Worm (Caenorhabditis elegans): ENCODE results near the gene asp-1.
"Not testable (repeated sequence)": the region's sequence is repeated elsewhere in the genome, so short reads cannot be mapped to it uniquely, and the experiment has no call there.

Gene asp-1

DNA sequence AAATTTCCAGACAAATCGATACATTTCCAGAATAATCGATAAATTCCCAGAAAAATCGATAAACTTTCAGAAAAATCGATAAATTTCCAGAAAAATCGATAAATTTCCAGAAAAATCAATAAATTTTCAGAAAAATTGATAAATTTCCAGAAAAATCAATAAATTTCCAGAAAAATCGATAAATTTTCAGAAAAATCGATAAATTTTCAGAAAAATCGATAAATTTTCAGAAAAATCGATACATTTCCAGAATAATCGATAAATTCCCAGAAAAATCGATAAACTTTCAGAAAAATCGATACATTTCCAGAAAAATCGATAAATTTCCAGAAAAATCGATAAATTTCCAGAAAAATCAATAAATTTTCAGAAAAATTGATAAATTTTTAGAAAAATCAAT lies 23.8 kb downstream of the asp-1 start:
- peak; percentile 52 for TF ChIP-seq ceh-48 (tag; optimal IDR thresholded peaks at IDR 0.05)

ce11 chrV:19026163-19026562 lies 24.4 kb downstream of the asp-1 start, which contains the start of gene Y39B6A.25:
Y39B6A.25 (plus strand) TSS chrV:19026463.
- TF ChIP-seq ahr-1 (tag; optimal IDR thresholded peaks at IDR 0.05) (no peak), hlh-8 (tag; optimal IDR thresholded peaks at IDR 0.05) (no peak), ceh-48 (tag; optimal IDR thresholded peaks at IDR 0.05) (no peak), odd-2 (tag; optimal IDR thresholded peaks at IDR 0.05) (no peak), mec-3 (tag; optimal IDR thresholded peaks at IDR 0.05; ENCODE audit: borderline replicate concordance) (no peak), ets-4 (tag; optimal IDR thresholded peaks at IDR 0.05) (no peak), T23F11.4 (GFP tag; optimal IDR thresholded peaks at IDR 0.05) (no peak)

DNA sequence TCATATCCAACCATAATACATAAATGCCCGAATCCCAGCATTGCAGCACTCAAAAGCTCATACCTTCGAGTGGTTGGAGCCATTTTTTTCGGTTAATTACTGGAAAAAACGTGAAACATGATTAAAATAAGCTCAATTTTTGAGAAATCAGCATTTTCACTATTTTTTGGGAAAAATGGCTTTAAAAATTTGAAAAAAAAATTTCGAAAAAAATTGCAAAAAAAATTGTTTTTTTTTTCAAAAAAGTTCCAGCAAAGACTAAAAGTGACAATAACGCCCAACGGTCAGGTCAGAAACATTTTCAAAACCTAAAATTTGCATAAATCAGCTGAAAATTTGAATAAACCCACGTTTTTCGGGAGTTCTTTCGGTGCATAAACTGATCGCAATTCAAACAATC lies 25.9 kb downstream of the asp-1 start, which contains the start of gene Y39B6A.29:
Gene Y39B6A.29 (minus strand): TSS at position 101 of the 400 bp plus-strand sequence.
- no peak for TF ChIP-seq hlh-8 (tag; optimal IDR thresholded peaks at IDR 0.05)
- TF ChIP-seq rnt-1 (tag; optimal IDR thresholded peaks at IDR 0.05), result no peak
- no peak for TF ChIP-seq syd-9 (tag; optimal IDR thresholded peaks at IDR 0.05)
- TF ChIP-seq tbx-7 (tag; optimal IDR thresholded peaks at IDR 0.05), result no peak
- TF ChIP-seq mec-3 (tag; optimal IDR thresholded peaks at IDR 0.05; ENCODE audit: borderline replicate concordance), result no peak
- TF ChIP-seq fkh-10 (GFP tag; optimal IDR thresholded peaks at IDR 0.05), result no peak
- no peak for TF ChIP-seq pax-1 (tag; optimal IDR thresholded peaks at IDR 0.05)
- TF ChIP-seq fax-1 (tag; optimal IDR thresholded peaks at IDR 0.05), result no peak
- no peak for TF ChIP-seq odd-2 (tag; optimal IDR thresholded peaks at IDR 0.05)
- TF ChIP-seq lim-6 (tag; optimal IDR thresholded peaks at IDR 0.05), result no peak
- TF ChIP-seq zip-5 (tag; optimal IDR thresholded peaks at IDR 0.05), result no peak
- no peak for TF ChIP-seq pha-4 (tag; optimal IDR thresholded peaks at IDR 0.05)
- no peak for TF ChIP-seq pag-3 (tag; optimal IDR thresholded peaks at IDR 0.05; ENCODE audit: borderline replicate concordance)

DNA sequence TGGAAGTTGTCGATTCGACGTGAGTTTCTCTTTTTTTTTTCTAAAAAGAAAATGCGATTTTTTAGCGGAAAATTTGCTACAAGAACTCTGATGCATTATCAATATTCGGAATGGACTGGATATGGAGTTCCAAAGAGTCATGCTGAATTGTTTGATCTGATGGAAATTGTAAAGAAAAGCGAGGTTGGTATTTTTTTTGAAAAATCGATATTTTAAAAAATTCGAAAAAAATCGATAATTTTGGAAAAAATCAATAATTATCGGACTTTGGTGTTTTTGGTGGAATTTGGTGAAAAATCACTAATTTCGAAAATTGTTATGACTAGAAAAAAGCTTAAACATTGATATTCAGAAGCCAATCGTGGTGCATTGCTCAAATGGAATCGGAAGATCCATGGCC lies 31.3 kb downstream of the asp-1 start:
- TF ChIP-seq ceh-48 (tag; optimal IDR thresholded peaks at IDR 0.05) (peak; percentile 20), unc-3 (GFP tag; conservative IDR thresholded peaks at IDR 0.05) (no peak), unc-3 (tag; optimal IDR thresholded peaks at IDR 0.05) (no peak)

DNA sequence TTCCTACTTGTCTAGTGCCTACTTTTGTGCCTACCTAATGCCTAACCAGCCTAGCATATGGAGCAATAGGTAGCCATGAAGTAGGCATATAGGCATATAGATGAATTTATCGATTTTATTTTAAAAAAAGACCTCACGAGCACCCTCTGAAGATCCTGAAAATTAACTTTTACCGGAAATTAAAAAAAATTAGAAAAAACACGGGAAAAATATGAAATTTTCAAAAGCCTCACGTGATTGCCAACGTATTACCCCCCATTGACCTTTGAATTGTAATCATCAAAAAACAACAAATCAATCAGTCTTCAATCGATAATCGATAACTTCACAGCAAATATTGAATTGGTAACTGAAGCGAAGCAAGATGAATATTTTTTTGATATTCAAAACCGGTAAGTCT lies 36.3 kb downstream of the asp-1 start, which contains the start of gene Y39B6A.30:
Gene Y39B6A.30 (plus strand): TSS at position 301 of the 400 bp plus-strand sequence.
- not testable (repeated sequence) for TF ChIP-seq unc-42 (tag; optimal IDR thresholded peaks at IDR 0.05); hlh-13 (GFP tag; optimal IDR thresholded peaks at IDR 0.05); T23F11.4 (GFP tag; optimal IDR thresholded peaks at IDR 0.05)

- TF ChIP-seq dve-1 (tag; optimal IDR thresholded peaks at IDR 0.05) (no peak), odd-2 (tag; optimal IDR thresholded peaks at IDR 0.05) (no peak), hlh-30 (tag; optimal IDR thresholded peaks at IDR 0.05; ENCODE audit: insufficient read depth) (no peak), pros-1 (tag; optimal IDR thresholded peaks at IDR 0.05) (no peak), ztf-16 (tag; optimal IDR thresholded peaks at IDR 0.05) (no peak), ceh-34 (tag; optimal IDR thresholded peaks at IDR 0.05) (no peak), hlh-15 (tag; optimal IDR thresholded peaks at IDR 0.05) (no peak), T23F11.4 (GFP tag; optimal IDR thresholded peaks at IDR 0.05) (no peak), fkh-6 (tag; optimal IDR thresholded peaks at IDR 0.05) (no peak), ahr-1 (tag; optimal IDR thresholded peaks at IDR 0.05) (no peak), K09A11.1 (tag; optimal IDR thresholded peaks at IDR 0.05; ENCODE audit: insufficient read depth) (no peak), ceh-9 (tag; optimal IDR thresholded peaks at IDR 0.05) (no peak), sox-2 (GFP tag; IDR thresholded peaks at IDR 0.05) (no peak), che-1 (tag; optimal IDR thresholded peaks at IDR 0.05) (no peak)
Measured at ce11 chrV:19013215-19013614, 37.3 kb downstream of the asp-1 start.
